Worm (Caenorhabditis elegans): ENCODE data around the gene dyf-3.

Gene dyf-3

ce11 chrIV:3385337-3386215, 13.5 kb downstream of the dyf-3 start, which contains the start of gene mai-2:
TSS of gene mai-2 (plus strand) at chrIV:3385910.
- TF ChIP-seq ztf-4 (tag; optimal IDR thresholded peaks at IDR 0.05) = peak; percentile 39
- TF ChIP-seq ZK546.5 (tag; optimal IDR thresholded peaks at IDR 0.05) = no peak
- no peak for TF ChIP-seq lin-39 (tag; optimal IDR thresholded peaks at IDR 0.05)
- no peak for TF ChIP-seq ztf-11 (tag; optimal IDR thresholded peaks at IDR 0.05)
- no peak for TF ChIP-seq nhr-12 (tag; optimal IDR thresholded peaks at IDR 0.05)
- TF ChIP-seq nhr-129 (tag; optimal IDR thresholded peaks at IDR 0.05) = peak; percentile 51
- no peak for TF ChIP-seq R02D3.7 (tag; optimal IDR thresholded peaks at IDR 0.05)
- peak; percentile 51 for TF ChIP-seq F13H6.1 (tag; optimal IDR thresholded peaks at IDR 0.05)
- TF ChIP-seq nhr-21 (tag; optimal IDR thresholded peaks at IDR 0.05) = no peak
- no peak for TF ChIP-seq egl-27 (tag; optimal IDR thresholded peaks at IDR 0.05)
- TF ChIP-seq ztf-1 (GFP tag; conservative IDR thresholded peaks at IDR 0.05) = no peak
- no peak for TF ChIP-seq nhr-77 (tag; optimal IDR thresholded peaks at IDR 0.05)
- peak; percentile 76 for TF ChIP-seq C34F6.9 (tag; optimal IDR thresholded peaks at IDR 0.05)
- TF ChIP-seq mbf-1 (tag; optimal IDR thresholded peaks at IDR 0.05) = no peak
- peak; percentile 75 to 81 for TF ChIP-seq lsy-2 (tag; optimal IDR thresholded peaks at IDR 0.05)
- peak; percentile 82 for TF ChIP-seq unc-55 (GFP tag; optimal IDR thresholded peaks at IDR 0.05)
- TF ChIP-seq mab-5 (tag; optimal IDR thresholded peaks at IDR 0.05) = no peak
- peak; percentile 51 for TF ChIP-seq lin-13 (GFP tag; optimal IDR thresholded peaks at IDR 0.05)
- TF ChIP-seq nhr-10 (tag; optimal IDR thresholded peaks at IDR 0.05) = no peak
- TF ChIP-seq nhr-6 (tag; optimal IDR thresholded peaks at IDR 0.05) = no peak
- TF ChIP-seq nhr-11 (tag; optimal IDR thresholded peaks at IDR 0.05) = no peak
- TF ChIP-seq skn-1 (tag; optimal IDR thresholded peaks at IDR 0.05) = no peak
- TF ChIP-seq gmeb-1 (tag; optimal IDR thresholded peaks at IDR 0.05) = peak; percentile 90
- peak; percentile 25 for TF ChIP-seq sma-9 (GFP tag; optimal IDR thresholded peaks at IDR 0.05)
- TF ChIP-seq sma-9 (tag; optimal IDR thresholded peaks at IDR 0.05) = no peak
- no peak for TF ChIP-seq ceh-82 (tag; optimal IDR thresholded peaks at IDR 0.05)
- no peak for TF ChIP-seq zag-1 (tag; optimal IDR thresholded peaks at IDR 0.05)
- no peak for TF ChIP-seq Y55F3AM.14 (GFP tag; optimal IDR thresholded peaks at IDR 0.05)
- TF ChIP-seq nhr-23 (tag; optimal IDR thresholded peaks at IDR 0.05) = no peak
- peak; percentile 42 for TF ChIP-seq blmp-1 (tag; optimal IDR thresholded peaks at IDR 0.05; ENCODE audit: insufficient read depth)
- TF ChIP-seq unc-39 (tag; optimal IDR thresholded peaks at IDR 0.05) = no peak
- peak; percentile 48 for TF ChIP-seq lin-11 (tag; optimal IDR thresholded peaks at IDR 0.05)
- no peak for TF ChIP-seq aly-2 (tag; optimal IDR thresholded peaks at IDR 0.05)
- peak; percentile 63 for TF ChIP-seq sma-3 (GFP tag; optimal IDR thresholded peaks at IDR 0.05)
- peak; percentile 8 for TF ChIP-seq sem-4 (tag; optimal IDR thresholded peaks at IDR 0.05)
- peak in 1 of 2 experiments; percentile 16 for TF ChIP-seq mdl-1 (tag; optimal IDR thresholded peaks at IDR 0.05)
- no peak for TF ChIP-seq ceh-16 (tag; optimal IDR thresholded peaks at IDR 0.05)
- peak; percentile 20 for TF ChIP-seq nhr-25 (tag; optimal IDR thresholded peaks at IDR 0.05)
- no peak for TF ChIP-seq unc-62 (GFP tag; optimal IDR thresholded peaks at IDR 0.05)
- no peak for TF ChIP-seq peb-1 (tag; optimal IDR thresholded peaks at IDR 0.05)
- TF ChIP-seq ama-1 (optimal IDR thresholded peaks at IDR 0.05) = peak; percentile 52
- no peak for TF ChIP-seq alr-1 (tag; optimal IDR thresholded peaks at IDR 0.05)
- no peak for TF ChIP-seq elt-3 (tag; optimal IDR thresholded peaks at IDR 0.05)
- TF ChIP-seq nhr-237 (tag; optimal IDR thresholded peaks at IDR 0.05) = no peak
- TF ChIP-seq dmd-4 (tag; optimal IDR thresholded peaks at IDR 0.05) = no peak
- no peak for TF ChIP-seq elt-1 (tag; optimal IDR thresholded peaks at IDR 0.05)
- TF ChIP-seq fos-1 (tag; optimal IDR thresholded peaks at IDR 0.05) = no peak
- TF ChIP-seq crh-2 (tag; optimal IDR thresholded peaks at IDR 0.05) = peak; percentile 54
- no peak for TF ChIP-seq snpc-4 (tag; optimal IDR thresholded peaks at IDR 0.05)

All from whole organism, L2 larva.